Fruit fly (Drosophila melanogaster) whole organism, embryonic: ENCODE results near the gene ATPsynB.

Experiments used
- Asciz ChIP-seq: fragments of 200-800 bp; sonication (Bioruptor generic); optimal IDR thresholded peaks from 2 replicates; lab custom pipeline; 2017; ENCODE audit warnings: missing biosample characterization, mild to moderate bottlenecking, missing genetic modification characterization, missing genetic modification reagents
- CG10959 ChIP-seq: fragments of 200-800 bp; sonication (Bioruptor generic); IDR thresholded peaks from 2 replicates; pipeline ENCODE4 v1.3.6; 2022; ENCODE audit warnings: missing biosample characterization, missing genetic modification characterization
- CG11695 ChIP-seq: fragments of 200-800 bp; sonication (Bioruptor generic); IDR thresholded peaks from 3 replicates; pipeline ENCODE4 v1.3.6; 2022; ENCODE audit warnings: missing biosample characterization, missing genetic modification characterization
- CG11723 ChIP-seq: fragments of 200-800 bp; sonication (Bioruptor generic); optimal IDR thresholded peaks from 2 replicates; lab custom pipeline; 2017; ENCODE audit warnings: missing biosample characterization, mild to moderate bottlenecking, missing genetic modification characterization
- CG12071 ChIP-seq: fragments of 200-800 bp; sonication (Bioruptor generic); optimal IDR thresholded peaks from 3 replicates; lab custom pipeline; 2018; ENCODE audit warnings: missing biosample characterization, mild to moderate bottlenecking, missing genetic modification characterization
- CG12104 ChIP-seq: fragments of 200-800 bp; sonication (Bioruptor generic); optimal IDR thresholded peaks from 3 replicates; lab custom pipeline; 2016; ENCODE audit warnings: missing biosample characterization, missing genetic modification characterization
- CG13123 ChIP-seq: fragments of 200-800 bp; sonication (Bioruptor generic); optimal IDR thresholded peaks from 2 replicates; lab custom pipeline; 2016; ENCODE audit warnings: missing biosample characterization, missing genetic modification characterization
- CG14860 ChIP-seq: fragments of 200-800 bp; sonication (Bioruptor generic); IDR thresholded peaks from 3 replicates; pipeline ENCODE4 v1.3.6; 2022; ENCODE audit warnings: missing biosample characterization, missing genetic modification characterization; ENCODE audit not compliant: partially characterized antibody
- CG14965 ChIP-seq: fragments of 200-800 bp; sonication (Bioruptor generic); optimal IDR thresholded peaks from 2 replicates; lab custom pipeline; 2016; ENCODE audit warnings: missing biosample characterization, missing genetic modification characterization, borderline replicate concordance
- CG15601 ChIP-seq: fragments of 200-800 bp; sonication (Bioruptor generic); optimal IDR thresholded peaks from 3 replicates; lab custom pipeline; 2019; ENCODE audit warnings: missing biosample characterization, mild to moderate bottlenecking, missing genetic modification characterization, moderate library complexity
- CG17359 ChIP-seq: fragments of 200-800 bp; sonication (Bioruptor generic); optimal IDR thresholded peaks from 3 replicates; lab custom pipeline; 2018; ENCODE audit warnings: missing biosample characterization, mild to moderate bottlenecking, missing genetic modification characterization, moderate library complexity
- CG17829 ChIP-seq: fragments of 200-800 bp; optimal IDR thresholded peaks from 2 replicates; lab custom pipeline; 2019; ENCODE audit warnings: missing biosample characterization, mild to moderate bottlenecking, missing genetic modification characterization, moderate library complexity
- CG34224 ChIP-seq: fragments of 200-800 bp; sonication (Bioruptor generic); IDR thresholded peaks from 3 replicates; pipeline ENCODE4 v1.3.6; 2022; ENCODE audit warnings: missing biosample characterization, missing genetic modification characterization; ENCODE audit not compliant: partially characterized antibody
- CG34376 ChIP-seq: fragments of 200-800 bp; sonication (Bioruptor generic); optimal IDR thresholded peaks from 2 replicates; lab custom pipeline; 2018; ENCODE audit warnings: missing biosample characterization, mild to moderate bottlenecking, missing genetic modification characterization
- CG4328 ChIP-seq: fragments of 200-800 bp; sonication (Bioruptor generic); optimal IDR thresholded peaks from 3 replicates; lab custom pipeline; 2017; ENCODE audit warnings: missing biosample characterization, missing genetic modification reagents, missing genetic modification characterization
- CG5245 ChIP-seq: fragments of 200-800 bp; sonication (Bioruptor generic); optimal IDR thresholded peaks from 3 replicates; lab custom pipeline; 2016; ENCODE audit warnings: missing biosample characterization, missing genetic modification characterization
- CG7928 ChIP-seq: fragments of 200-800 bp; sonication (Bioruptor generic); optimal IDR thresholded peaks from 2 replicates; lab custom pipeline; 2017; ENCODE audit warnings: missing biosample characterization, mild to moderate bottlenecking, missing genetic modification characterization
- CG9215 ChIP-seq: fragments of 200-800 bp; sonication (Bioruptor generic); IDR thresholded peaks from 2 replicates; pipeline ENCODE4 v1.3.6; 2022; ENCODE audit warnings: missing biosample characterization, missing genetic modification characterization
- CG9932 ChIP-seq: fragments of 200-800 bp; sonication (Bioruptor generic); IDR thresholded peaks from 2 replicates; pipeline ENCODE4 v1.3.6; 2022; ENCODE audit warnings: missing biosample characterization, missing genetic modification characterization
- CHES-1-like ChIP-seq: fragments of 200-800 bp; sonication (Bioruptor generic); optimal IDR thresholded peaks from 2 replicates; lab custom pipeline; 2016; ENCODE audit warnings: missing biosample characterization, missing genetic modification characterization
- D ChIP-seq, 2 experiments: fragments of 200-800 bp in 1 of 2; fragments of >200 bp in 1 of 2; sonication (Bioruptor generic) in 1 of 2; optimal IDR thresholded peaks; 2 replicates in 1 of 2; 3 replicates in 1 of 2; lab custom pipeline; 2017; ENCODE audit warnings: mild to moderate bottlenecking in 1 of 2, missing biosample characterization in 1 of 2, missing genetic modification characterization in 1 of 2, missing genetic modification reagents in 1 of 2
- Dip3 ChIP-seq: fragments of 200-800 bp; sonication (Bioruptor generic); optimal IDR thresholded peaks from 3 replicates; lab custom pipeline; 2016; ENCODE audit warnings: missing biosample characterization, missing genetic modification characterization
- Med ChIP-seq: fragments of 200-800 bp; sonication (Bioruptor generic); peaks from one replicate; lab custom pipeline; 2016; ENCODE audit warnings: missing biosample characterization, missing genetic modification characterization, mild to moderate bottlenecking, inconsistent platforms, moderate library complexity
- Meics ChIP-seq: fragments of 200-800 bp; sonication (Bioruptor generic); optimal IDR thresholded peaks from 2 replicates; lab custom pipeline; 2017; ENCODE audit warnings: missing biosample characterization, mild to moderate bottlenecking, missing genetic modification characterization
- PHDP ChIP-seq: fragments of 200-800 bp; sonication (Bioruptor generic); optimal IDR thresholded peaks from 3 replicates; lab custom pipeline; 2018; ENCODE audit warnings: missing biosample characterization, mild to moderate bottlenecking, missing genetic modification characterization, moderate library complexity
- ac ChIP-seq: fragments of 200-800 bp; sonication (Bioruptor generic); optimal IDR thresholded peaks from 3 replicates; lab custom pipeline; 2017; ENCODE audit warnings: missing biosample characterization, mild to moderate bottlenecking, missing genetic modification characterization
- bcd ChIP-seq: fragments of 200-800 bp; sonication (Bioruptor generic); optimal IDR thresholded peaks from 2 replicates; lab custom pipeline; 2017; ENCODE audit warnings: missing biosample characterization, mild to moderate bottlenecking, missing genetic modification characterization
- cas ChIP-seq: fragments of 200-800 bp; sonication (Bioruptor generic); IDR thresholded peaks from 2 replicates; pipeline ENCODE4 v1.3.6; 2022; ENCODE audit warnings: missing biosample characterization, missing genetic modification characterization
- chn ChIP-seq: fragments of 200-800 bp; sonication (Bioruptor generic); optimal IDR thresholded peaks from 2 replicates; lab custom pipeline; 2016; ENCODE audit warnings: missing biosample characterization, missing genetic modification characterization
- corto ChIP-seq: fragments of 200-800 bp; sonication (Bioruptor generic); optimal IDR thresholded peaks from 2 replicates; lab custom pipeline; 2016; ENCODE audit warnings: missing biosample characterization, mild to moderate bottlenecking, missing genetic modification characterization, moderate library complexity
- da ChIP-seq: fragments of 200-800 bp; sonication (Bioruptor generic); optimal IDR thresholded peaks from 2 replicates; lab custom pipeline; 2016; ENCODE audit warnings: missing biosample characterization, missing genetic modification characterization
- esg ChIP-seq: fragments of 200-800 bp; sonication (Bioruptor generic); conservative IDR thresholded peaks from 2 replicates; pipeline ENCODE4 v1.3.6; 2022; ENCODE audit warnings: missing biosample characterization, missing genetic modification characterization
- gt ChIP-seq: fragments of 200-800 bp; sonication (Bioruptor generic); IDR thresholded peaks from 2 replicates; pipeline ENCODE4 v1.3.6; 2022; ENCODE audit warnings: missing biosample characterization, missing genetic modification characterization
- hkb ChIP-seq, 2 experiments: fragments of 200-800 bp in 1 of 2; fragments of >200 bp in 1 of 2; sonication (Bioruptor generic) in 1 of 2; IDR thresholded peaks in 1 of 2; optimal IDR thresholded peaks in 1 of 2; 2 replicates each; pipeline versions ENCODE4 v1.3.6 to Lab custom; 2017 to 2022; ENCODE audit warnings: missing biosample characterization in 1 of 2, missing genetic modification characterization in 1 of 2
- jing ChIP-seq: fragments of 200-800 bp; sonication (Bioruptor generic); optimal IDR thresholded peaks from 2 replicates; lab custom pipeline; 2018; ENCODE audit warnings: missing biosample characterization, mild to moderate bottlenecking, missing genetic modification characterization
- kah ChIP-seq: fragments of 200-800 bp; sonication (Bioruptor generic); optimal IDR thresholded peaks from 2 replicates; lab custom pipeline; 2018; ENCODE audit warnings: missing biosample characterization, mild to moderate bottlenecking, missing genetic modification characterization
- kay ChIP-seq: fragments of 200-800 bp; sonication (Bioruptor generic); optimal IDR thresholded peaks from 2 replicates; lab custom pipeline; 2016; ENCODE audit warnings: missing biosample characterization, missing genetic modification characterization
- lmd ChIP-seq: fragments of 200-800 bp; sonication (Bioruptor generic); IDR thresholded peaks from 2 replicates; pipeline ENCODE4 v1.3.6; 2022; ENCODE audit warnings: missing biosample characterization, missing genetic modification characterization
- nau ChIP-seq: fragments of 200-800 bp; sonication (Bioruptor generic); optimal IDR thresholded peaks from 3 replicates; lab custom pipeline; 2017; ENCODE audit warnings: missing biosample characterization, mild to moderate bottlenecking, missing genetic modification characterization, missing genetic modification reagents
- pros ChIP-seq: fragments of 200-800 bp; sonication (Bioruptor generic); optimal IDR thresholded peaks from 3 replicates; lab custom pipeline; 2019; ENCODE audit warnings: missing biosample characterization, mild to moderate bottlenecking, missing genetic modification characterization, moderate library complexity
- rib ChIP-seq: fragments of 200-800 bp; sonication (Bioruptor generic); IDR thresholded peaks from 2 replicates; pipeline ENCODE4 v1.3.6; 2022; ENCODE audit warnings: missing biosample characterization, missing genetic modification characterization
- salm ChIP-seq: fragments of 200-800 bp; sonication (Bioruptor generic); optimal IDR thresholded peaks from 2 replicates; lab custom pipeline; 2018; ENCODE audit warnings: missing biosample characterization, mild to moderate bottlenecking, missing genetic modification characterization
- scrt ChIP-seq: fragments of 200-800 bp; sonication (Bioruptor generic); optimal IDR thresholded peaks from 2 replicates; lab custom pipeline; 2018; ENCODE audit warnings: missing biosample characterization, mild to moderate bottlenecking, missing genetic modification characterization, moderate library complexity
- seq ChIP-seq: fragments of 200-800 bp; sonication (Bioruptor generic); IDR thresholded peaks from 2 replicates; pipeline ENCODE4 v1.3.6; 2022; ENCODE audit warnings: missing biosample characterization, missing genetic modification characterization
- sr ChIP-seq: fragments of 200-800 bp; sonication (Bioruptor generic); IDR thresholded peaks from 3 replicates; pipeline ENCODE4 v1.3.6; 2022; ENCODE audit warnings: missing biosample characterization, missing genetic modification characterization
- tin ChIP-seq: fragments of 200-800 bp; sonication (Bioruptor generic); optimal IDR thresholded peaks from 3 replicates; lab custom pipeline; 2016; ENCODE audit warnings: missing biosample characterization, missing genetic modification characterization
- trh ChIP-seq: fragments of 200-800 bp; sonication (Bioruptor generic); optimal IDR thresholded peaks from 2 replicates; lab custom pipeline; 2016; ENCODE audit warnings: missing biosample characterization, missing genetic modification characterization
- ttk ChIP-seq: fragments of 200-800 bp; sonication (Bioruptor generic); IDR thresholded peaks from 2 replicates; pipeline ENCODE4 v2.1.2; 2022; ENCODE audit warnings: missing biosample characterization, missing genetic modification characterization
- vfl ChIP-seq: fragments of 200-800 bp; sonication (Bioruptor generic); optimal IDR thresholded peaks from 2 replicates; lab custom pipeline; 2016; ENCODE audit warnings: missing biosample characterization, missing genetic modification characterization

The ATPsynB gene

DNA sequence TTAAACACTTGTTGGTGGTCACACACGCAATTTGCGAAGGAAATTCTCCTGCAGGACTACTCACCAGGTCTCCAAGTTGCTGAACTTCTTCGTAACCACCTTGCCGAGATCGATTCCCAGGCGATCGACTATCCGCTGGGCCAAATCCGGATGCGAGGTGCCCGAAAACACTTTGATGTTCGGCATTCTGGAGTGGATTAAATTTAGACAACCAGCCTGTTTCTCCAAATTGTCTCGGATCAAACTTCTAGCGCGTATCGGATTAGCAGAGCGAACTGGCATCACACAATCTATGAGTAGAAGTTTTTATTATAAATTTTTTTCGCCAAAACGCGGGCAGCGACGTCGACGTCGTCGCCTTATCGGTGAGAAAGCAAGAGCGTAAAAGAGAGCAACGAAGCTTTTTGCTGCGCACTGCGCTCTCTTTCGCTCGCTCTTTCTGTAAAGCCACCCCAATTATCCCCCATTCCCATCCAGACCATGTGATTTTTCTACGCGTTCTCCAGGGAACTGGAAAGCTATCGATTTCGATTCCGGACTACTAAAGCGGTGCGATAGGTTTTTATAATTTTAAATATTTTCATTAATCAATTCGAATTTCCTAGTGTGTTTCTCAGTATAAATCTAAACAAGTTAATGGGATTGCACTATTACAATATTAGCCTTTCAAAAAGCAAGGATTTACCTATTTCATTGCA is 35.5 kb upstream of the ATPsynB start (continued):
- TF ChIP-seq CG5245 (no peak), PHDP (tag; lab: Kevin White, UChicago) (no peak), CG9215 (GFP tag; lab: Robert Waterston, UW) (no peak), salm (tag; lab: Kevin White, UChicago) (no peak), corto (GFP tag; lab: Kevin White, UChicago) (peak; percentile 29), kah (no peak), lmd (GFP tag; lab: Robert Waterston, UW) (no peak), CG11695 (GFP tag; lab: Robert Waterston, UW) (0 out of 3 replicates have a peak, but pooled peaks have one; percentile 26), da (no peak), CG9932 (GFP tag; lab: Robert Waterston, UW) (0 out of 2 replicates have a peak, but pooled peaks have one; percentile 11), nau (GFP tag; lab: Kevin White, UChicago) (no peak), esg (GFP tag; lab: Robert Waterston, UW) (no peak), cas (GFP tag; lab: Robert Waterston, UW) (no peak), hkb (optimal IDR thresholded peaks at IDR 0.05; lab: Kevin White, UChicago) (no peak), hkb (GFP tag; IDR thresholded peaks at IDR 0.05; lab: Robert Waterston, UW) (no peak), CHES-1-like (no peak), tin (GFP tag; lab: Kevin White, UChicago) (no peak), D (optimal IDR thresholded peaks at IDR 0.05; lab: Kevin White, UChicago) (no peak), D (GFP tag; optimal IDR thresholded peaks at IDR 0.05; lab: Kevin White, UChicago) (no peak), CG13123 (GFP tag; lab: Kevin White, UChicago) (no peak), Med (GFP tag; lab: Kevin White, UChicago) (peak; percentile 8), kay (GFP tag; lab: Kevin White, UChicago) (no peak), scrt (peak; percentile 6), gt (no peak), pros (GFP tag; lab: Kevin White, UChicago) (no peak), CG11723 (GFP tag; lab: Kevin White, UChicago) (no peak), CG14860 (GFP tag; lab: Robert Waterston, UW) (no peak), CG12071 (GFP tag; lab: Kevin White, UChicago) (peak; percentile 14), Asciz (GFP tag; lab: Kevin White, UChicago) (no peak), vfl (no peak), CG34224 (0 out of 3 replicates have a peak, but pooled peaks have one; percentile 40), CG12104 (GFP tag; lab: Kevin White, UChicago) (no peak), jing (GFP tag; lab: Kevin White, UChicago) (no peak), seq (peak; percentile 49; the same call in 1 of the 2 replicates), CG34376 (GFP tag; lab: Kevin White, UChicago) (peak; percentile 51), CG7928 (GFP tag; lab: Kevin White, UChicago) (no peak), Dip3 (GFP tag; lab: Kevin White, UChicago) (no peak), CG10959 (no peak), CG17359 (tag; lab: Kevin White, UChicago) (no peak), CG17829 (no peak), chn (no peak), Meics (GFP tag; lab: Kevin White, UChicago) (peak; percentile 15), ac (no peak), sr (no peak), CG14965 (GFP tag; lab: Kevin White, UChicago) (no peak), rib (GFP tag; lab: Robert Waterston, UW) (no peak), CG4328 (GFP tag; lab: Kevin White, UChicago) (no peak), trh (no peak), bcd (GFP tag; lab: Kevin White, UChicago) (peak; percentile 9), ttk (no peak), CG15601 (no peak)
